Fruit fly (Drosophila melanogaster) whole organism, embryonic: ENCODE measurements around the gene CG4133.

Experiments
- CG6175 ChIP-seq: fragments of 200-800 bp; sonication (Bioruptor generic); IDR thresholded peaks from 3 replicates; pipeline ENCODE4 v1.3.6; 2022; ENCODE audit warnings: missing biosample characterization, missing genetic modification characterization
- ase ChIP-seq: fragments of 200-800 bp; sonication (Bioruptor generic); IDR thresholded peaks from 3 replicates; pipeline ENCODE4 v1.3.6; 2022; ENCODE audit warnings: missing biosample characterization, missing genetic modification characterization
- ash1 ChIP-seq: fragments of 200-800 bp; sonication (Bioruptor generic); optimal IDR thresholded peaks from 2 replicates; lab custom pipeline; 2018; ENCODE audit warnings: missing biosample characterization, mild to moderate bottlenecking, missing genetic modification characterization
- esg ChIP-seq: fragments of 200-800 bp; sonication (Bioruptor generic); conservative IDR thresholded peaks from 2 replicates; pipeline ENCODE4 v1.3.6; 2022; ENCODE audit warnings: missing biosample characterization, missing genetic modification characterization
- jigr1 ChIP-seq: fragments of 200-800 bp; sonication (Bioruptor generic); IDR thresholded peaks from 3 replicates; pipeline ENCODE4 v1.3.6; 2022; ENCODE audit warnings: missing biosample characterization, missing genetic modification characterization
- pfk ChIP-seq: fragments of 200-800 bp; sonication (Bioruptor generic); optimal IDR thresholded peaks from 2 replicates; lab custom pipeline; 2018; ENCODE audit warnings: missing biosample characterization, mild to moderate bottlenecking, missing genetic modification characterization, moderate library complexity
- psq ChIP-seq: fragments of 200-800 bp; sonication (Bioruptor generic); optimal IDR thresholded peaks from 2 replicates; lab custom pipeline; 2017; ENCODE audit warnings: missing biosample characterization, missing genetic modification characterization
- slp2 ChIP-seq: fragments of 200-800 bp; sonication (Bioruptor generic); optimal IDR thresholded peaks from 2 replicates; lab custom pipeline; 2016; ENCODE audit warnings: missing biosample characterization, missing genetic modification characterization

- no peak for TF ChIP-seq esg (GFP tag; lab: Robert Waterston, UW)
- no peak for TF ChIP-seq CG6175 (GFP tag; lab: Robert Waterston, UW)
- no peak for TF ChIP-seq slp2 (GFP tag; lab: Kevin White, UChicago)
- no peak for TF ChIP-seq jigr1
- no peak for TF ChIP-seq ash1
- TF ChIP-seq pfk (GFP tag; lab: Kevin White, UChicago) = no peak
- TF ChIP-seq ase (GFP tag; lab: Robert Waterston, UW) = no peak
- no peak for TF ChIP-seq psq (GFP tag; lab: Kevin White, UChicago)
These were observed 20.0 kb upstream of the CG4133 start for dm6 chr2L:435311-435806.
